Fruit fly (Drosophila melanogaster) whole organism, embryonic: ENCODE measurements around the gene CCKLR-17D1.
A peak's percentile ranks its signal among the peaks of the same experiment; 100 is the strongest.

Experiments
- Abd-B ChIP-seq: fragments of 200-800 bp; sonication (Bioruptor generic); optimal IDR thresholded peaks from 2 replicates; lab custom pipeline; 2018; ENCODE audit warnings: missing biosample characterization, mild to moderate bottlenecking, missing genetic modification characterization, moderate library complexity
- Blimp-1 ChIP-seq: fragments of 200-800 bp; sonication (Bioruptor generic); optimal IDR thresholded peaks from 3 replicates; lab custom pipeline; 2018; ENCODE audit warnings: missing biosample characterization, missing genetic modification characterization, mild to moderate bottlenecking, moderate library complexity, missing genetic modification reagents
- BtbVII ChIP-seq: fragments of 200-800 bp; sonication (Bioruptor generic); optimal IDR thresholded peaks from 3 replicates; lab custom pipeline; 2017; ENCODE audit warnings: missing biosample characterization, mild to moderate bottlenecking, missing genetic modification characterization
- CG11085 ChIP-seq: fragments of 200-800 bp; sonication (Bioruptor generic); IDR thresholded peaks from 2 replicates; pipeline ENCODE4 v1.3.6; 2022; ENCODE audit warnings: missing biosample characterization, missing genetic modification characterization
- CG12391 ChIP-seq: fragments of 200-800 bp; sonication (Bioruptor generic); optimal IDR thresholded peaks from 3 replicates; lab custom pipeline; 2018; ENCODE audit warnings: missing biosample characterization, mild to moderate bottlenecking, missing genetic modification characterization, moderate library complexity
- CG15696 ChIP-seq: fragments of 200-800 bp; sonication (Bioruptor generic); optimal IDR thresholded peaks from 2 replicates; lab custom pipeline; 2019; ENCODE audit warnings: missing biosample characterization, mild to moderate bottlenecking, missing genetic modification characterization, moderate library complexity
- CG17361 ChIP-seq: fragments of 200-800 bp; sonication (Bioruptor generic); IDR thresholded peaks from 3 replicates; pipeline ENCODE4 v1.3.6; 2022; ENCODE audit warnings: missing biosample characterization, missing genetic modification characterization
- CG1792 ChIP-seq: fragments of 200-800 bp; sonication (Bioruptor generic); optimal IDR thresholded peaks from 2 replicates; lab custom pipeline; 2016; ENCODE audit warnings: missing biosample characterization, missing genetic modification characterization
- CG2678 ChIP-seq: fragments of 200-800 bp; sonication (Bioruptor generic); optimal IDR thresholded peaks from 3 replicates; lab custom pipeline; 2019; ENCODE audit warnings: missing biosample characterization, mild to moderate bottlenecking, missing genetic modification characterization, moderate library complexity
- CG3065 ChIP-seq: fragments of 200-800 bp; sonication (Bioruptor generic); optimal IDR thresholded peaks from 2 replicates; lab custom pipeline; 2016; ENCODE audit warnings: missing biosample characterization, missing genetic modification characterization
- CG31388 ChIP-seq: fragments of 200-800 bp; sonication (Bioruptor generic); optimal IDR thresholded peaks from 2 replicates; lab custom pipeline; 2016; ENCODE audit warnings: missing biosample characterization, missing genetic modification characterization
- CG31441 ChIP-seq: fragments of 200-800 bp; sonication (Bioruptor generic); IDR thresholded peaks from 2 replicates; pipeline ENCODE4 v1.3.6; 2022; ENCODE audit warnings: missing biosample characterization, missing genetic modification characterization
- CG32772 ChIP-seq: fragments of 200-800 bp; sonication (Bioruptor generic); IDR thresholded peaks from 2 replicates; pipeline ENCODE4 v1.3.6; 2022; ENCODE audit warnings: missing biosample characterization, missing genetic modification characterization
- CG3726 ChIP-seq: fragments of 200-800 bp; sonication (Bioruptor generic); IDR thresholded peaks from 3 replicates; pipeline ENCODE4, ENCODE4 v1.3.6; 2022; ENCODE audit warnings: missing biosample characterization, missing genetic modification characterization
- CG4854 ChIP-seq: fragments of 200-800 bp; sonication (Bioruptor generic); optimal IDR thresholded peaks from 2 replicates; lab custom pipeline; 2016; ENCODE audit warnings: missing biosample characterization, missing genetic modification characterization, inconsistent platforms
- CG5953 ChIP-seq: fragments of 200-800 bp; sonication (Bioruptor generic); IDR thresholded peaks from 2 replicates; pipeline ENCODE4 v1.3.6; 2022; ENCODE audit warnings: missing biosample characterization, missing genetic modification characterization
- CG6654 ChIP-seq: fragments of 200-800 bp; sonication (Bioruptor generic); optimal IDR thresholded peaks from 2 replicates; lab custom pipeline; 2017; ENCODE audit warnings: missing biosample characterization, mild to moderate bottlenecking, missing genetic modification characterization
- CG7839 ChIP-seq: fragments of 200-800 bp; sonication (Bioruptor generic); optimal IDR thresholded peaks from 3 replicates; lab custom pipeline; 2018; ENCODE audit warnings: missing biosample characterization, mild to moderate bottlenecking, missing genetic modification characterization, moderate library complexity
- D19B ChIP-seq: fragments of 200-800 bp; sonication (Bioruptor generic); optimal IDR thresholded peaks from 2 replicates; lab custom pipeline; 2017; ENCODE audit warnings: missing biosample characterization, mild to moderate bottlenecking, missing genetic modification characterization
- E2f1 ChIP-seq: fragments of 200-800 bp; sonication (Bioruptor generic); IDR thresholded peaks from 2 replicates; pipeline ENCODE4 v1.3.6; 2022; ENCODE audit warnings: missing biosample characterization, missing genetic modification characterization
- HLHmδ ChIP-seq: fragments of 200-800 bp; sonication (Bioruptor generic); optimal IDR thresholded peaks from 2 replicates; lab custom pipeline; 2018; ENCODE audit warnings: missing biosample characterization, mild to moderate bottlenecking, missing genetic modification characterization, moderate library complexity
- Mrtf ChIP-seq: fragments of 200-800 bp; sonication (Bioruptor generic); IDR thresholded peaks from 3 replicates; pipeline ENCODE4 v1.3.6; 2022; ENCODE audit warnings: missing biosample characterization, missing genetic modification characterization
- Sin3A ChIP-seq: fragments of >200 bp; optimal IDR thresholded peaks from 2 replicates; lab custom pipeline; 2018
- Sox102F ChIP-seq: fragments of 200-800 bp; sonication (Bioruptor generic); optimal IDR thresholded peaks from 2 replicates; lab custom pipeline; 2018; ENCODE audit warnings: missing biosample characterization, mild to moderate bottlenecking, missing genetic modification characterization, moderate library complexity
- Sry-δ ChIP-seq: fragments of 200-800 bp; sonication (Bioruptor generic); optimal IDR thresholded peaks from 2 replicates; lab custom pipeline; 2016; ENCODE audit warnings: missing biosample characterization, missing genetic modification characterization
- Ssrp ChIP-seq: fragments of 200-800 bp; sonication (Bioruptor generic); optimal IDR thresholded peaks from 2 replicates; lab custom pipeline; 2018; ENCODE audit warnings: missing biosample characterization, mild to moderate bottlenecking, missing genetic modification characterization, moderate library complexity
- Xbp1 ChIP-seq: fragments of 200-800 bp; sonication (Bioruptor generic); optimal IDR thresholded peaks from 3 replicates; lab custom pipeline; 2016; ENCODE audit warnings: missing biosample characterization, mild to moderate bottlenecking, missing genetic modification characterization
- Xrp1 ChIP-seq: fragments of 200-800 bp; sonication (Bioruptor generic); IDR thresholded peaks from 2 replicates; pipeline ENCODE4 v1.3.6; 2022; ENCODE audit warnings: missing biosample characterization, missing genetic modification characterization
- abd-A ChIP-seq: fragments of 200-800 bp; sonication (Bioruptor generic); optimal IDR thresholded peaks from 3 replicates; lab custom pipeline; 2019; ENCODE audit warnings: missing biosample characterization, mild to moderate bottlenecking, missing genetic modification characterization, moderate library complexity
- al ChIP-seq: fragments of 200-800 bp; sonication (Bioruptor generic); IDR thresholded peaks from 2 replicates; pipeline ENCODE4 v1.3.6; 2022; ENCODE audit warnings: missing biosample characterization, missing genetic modification characterization
- cas ChIP-seq: fragments of 200-800 bp; sonication (Bioruptor generic); IDR thresholded peaks from 2 replicates; pipeline ENCODE4 v1.3.6; 2022; ENCODE audit warnings: missing biosample characterization, missing genetic modification characterization
- caup ChIP-seq: fragments of 200-800 bp; sonication (Bioruptor generic); optimal IDR thresholded peaks from 3 replicates; lab custom pipeline; 2017; ENCODE audit warnings: missing biosample characterization, mild to moderate bottlenecking, missing genetic modification characterization, moderate library complexity; ENCODE audit not compliant: severe bottlenecking
- chinmo ChIP-seq: fragments of 200-800 bp; sonication (Bioruptor generic); IDR thresholded peaks from 4 replicates; pipeline ENCODE4 v1.3.6; 2022; ENCODE audit warnings: missing biosample characterization, missing genetic modification characterization; ENCODE audit not compliant: partially characterized antibody
- chm ChIP-seq: fragments of 200-800 bp; sonication (Bioruptor generic); IDR thresholded peaks from 2 replicates; pipeline ENCODE4 v1.3.6; 2022; ENCODE audit warnings: missing biosample characterization, missing genetic modification characterization
- danr ChIP-seq: fragments of 200-800 bp; sonication (Bioruptor generic); IDR thresholded peaks from 2 replicates; pipeline ENCODE4 v1.3.6; 2022; ENCODE audit warnings: missing biosample characterization, missing genetic modification characterization
- dmrt99B ChIP-seq: fragments of 200-800 bp; sonication (Bioruptor generic); optimal IDR thresholded peaks from 2 replicates; lab custom pipeline; 2018; ENCODE audit warnings: missing biosample characterization, mild to moderate bottlenecking, missing genetic modification characterization, moderate library complexity
- fd96Cb ChIP-seq: fragments of 200-800 bp; sonication (Bioruptor generic); optimal IDR thresholded peaks from 2 replicates; lab custom pipeline; 2018; ENCODE audit warnings: missing biosample characterization, mild to moderate bottlenecking, missing genetic modification characterization, moderate library complexity
- grn ChIP-seq: fragments of 200-800 bp; sonication (Bioruptor generic); optimal IDR thresholded peaks from 3 replicates; lab custom pipeline; 2017; ENCODE audit warnings: missing biosample characterization, missing genetic modification characterization
- ind ChIP-seq: fragments of 200-800 bp; sonication (Bioruptor generic); optimal IDR thresholded peaks from 3 replicates; lab custom pipeline; 2016; ENCODE audit warnings: missing biosample characterization, missing genetic modification characterization
- jigr1 ChIP-seq: fragments of 200-800 bp; sonication (Bioruptor generic); IDR thresholded peaks from 3 replicates; pipeline ENCODE4 v1.3.6; 2022; ENCODE audit warnings: missing biosample characterization, missing genetic modification characterization
- row ChIP-seq: fragments of 200-800 bp; sonication (Bioruptor generic); IDR thresholded peaks from 3 replicates; pipeline ENCODE4 v1.3.6; 2022; ENCODE audit warnings: missing biosample characterization, missing genetic modification characterization
- sc ChIP-seq, 3 experiments: fragments of >200 bp in 2 of 3; fragments of 200-800 bp in 1 of 3; sonication (Bioruptor generic) in 1 of 3; optimal IDR thresholded peaks; 2 replicates in 2 of 3; 3 replicates in 1 of 3; lab custom pipeline; 2017; ENCODE audit warnings: mild to moderate bottlenecking in 1 of 3, missing biosample characterization in 1 of 3, missing genetic modification characterization in 1 of 3, missing genetic modification reagents in 1 of 3
- seq ChIP-seq: fragments of 200-800 bp; sonication (Bioruptor generic); IDR thresholded peaks from 2 replicates; pipeline ENCODE4 v1.3.6; 2022; ENCODE audit warnings: missing biosample characterization, missing genetic modification characterization
- ssp ChIP-seq: fragments of 200-800 bp; sonication (Bioruptor generic); IDR thresholded peaks from 2 replicates; pipeline ENCODE4 v1.3.6; 2022; ENCODE audit warnings: missing biosample characterization, missing genetic modification characterization
- stc ChIP-seq: fragments of 200-800 bp; sonication (Bioruptor generic); IDR thresholded peaks from 2 replicates; pipeline ENCODE4 v1.3.6; 2022; ENCODE audit warnings: missing biosample characterization, missing genetic modification characterization
- tgo ChIP-seq: fragments of 200-800 bp; sonication (Bioruptor generic); IDR thresholded peaks from 3 replicates; pipeline ENCODE4 v1.3.6; 2022; ENCODE audit warnings: missing biosample characterization, missing genetic modification characterization
- tup ChIP-seq: fragments of 200-800 bp; sonication (Bioruptor generic); optimal IDR thresholded peaks from 2 replicates; lab custom pipeline; 2016; ENCODE audit warnings: missing biosample characterization, mild to moderate bottlenecking, missing genetic modification characterization, moderate library complexity
- unpg ChIP-seq: fragments of 200-800 bp; sonication (Bioruptor generic); optimal IDR thresholded peaks from 3 replicates; lab custom pipeline; 2018; ENCODE audit warnings: missing biosample characterization, mild to moderate bottlenecking, missing genetic modification characterization, moderate library complexity
- vvl ChIP-seq: fragments of 200-800 bp; sonication (Bioruptor generic); IDR thresholded peaks from 2 replicates; pipeline ENCODE4 v1.3.6; 2022; ENCODE audit warnings: missing biosample characterization, missing genetic modification characterization

The CCKLR-17D1 gene

DNA sequence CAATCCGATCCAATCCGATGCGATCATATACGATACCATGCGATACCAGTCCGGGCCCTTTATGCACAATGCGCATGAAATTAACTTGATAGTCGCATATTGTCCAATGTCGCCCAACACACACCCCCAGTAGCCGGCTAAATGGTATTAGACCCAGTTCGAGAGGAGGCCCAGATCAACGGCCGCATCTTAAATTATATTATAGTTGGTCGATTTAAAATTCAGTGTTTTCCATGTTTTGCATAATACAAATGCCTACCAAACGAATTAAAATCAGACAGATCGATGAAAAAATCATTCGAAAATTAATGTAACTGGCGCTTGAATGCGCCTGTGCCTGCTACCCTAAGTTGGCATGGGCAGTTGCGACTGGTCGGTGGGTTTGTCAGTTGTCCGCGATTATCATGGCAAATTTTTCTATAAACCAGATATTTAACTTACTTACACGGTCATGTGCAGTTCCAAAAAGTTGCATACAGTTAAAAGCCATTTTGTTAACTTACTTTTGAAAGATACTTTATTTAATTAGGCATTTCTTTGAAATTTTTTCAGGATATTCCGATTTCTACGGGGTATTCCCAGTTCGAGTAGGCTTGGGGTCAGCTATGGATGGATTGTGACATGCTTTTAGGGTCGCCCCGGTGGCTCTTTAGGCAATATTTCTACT lies 56.4 kb downstream of the CCKLR-17D1 start (continued):
- TF ChIP-seq row (GFP tag; lab: Robert Waterston, UW), result peak; percentile 74
- TF ChIP-seq ind (GFP tag; lab: Kevin White, UChicago), result peak; percentile 6
- TF ChIP-seq grn (GFP tag; lab: Kevin White, UChicago), result peak; percentile 20
- peak; percentile 37; the same call in 2 of the 3 replicates for TF ChIP-seq tgo (GFP tag; lab: Robert Waterston, UW)
- TF ChIP-seq Sry-δ (GFP tag; lab: Kevin White, UChicago), result no peak
- TF ChIP-seq dmrt99B (tag; lab: Kevin White, UChicago), result peak; percentile 68
- no peak for TF ChIP-seq CG3065 (GFP tag; lab: Kevin White, UChicago)
- TF ChIP-seq danr, result 0 out of 2 replicates have a peak, but pooled peaks have one; percentile 17
- TF ChIP-seq Sin3A (lab: Kevin White, UChicago), result no peak
- 0 out of 2 replicates have a peak, but pooled peaks have one; percentile 21 for TF ChIP-seq E2f1
- TF ChIP-seq CG11085 (GFP tag; lab: Robert Waterston, UW), result no peak
- peak; percentile 11 for TF ChIP-seq unpg
- no peak for TF ChIP-seq CG31388 (GFP tag; lab: Kevin White, UChicago)
- TF ChIP-seq chinmo (GFP tag; lab: Robert Waterston, UW), result 0 out of 4 replicates have a peak, but pooled peaks have one; percentile 24
- TF ChIP-seq CG12391 (tag; lab: Kevin White, UChicago), result peak; percentile 4
- TF ChIP-seq jigr1 (GFP tag; lab: Robert Waterston, UW), result no peak
- peak; percentile 55; the same call in 1 of the 3 replicates for TF ChIP-seq CG3726 (GFP tag; lab: Robert Waterston, UW)
- no peak for TF ChIP-seq tup (GFP tag; lab: Kevin White, UChicago)
- TF ChIP-seq Sox102F (GFP tag; lab: Kevin White, UChicago), result peak; percentile 31
- TF ChIP-seq CG4854, result no peak
- TF ChIP-seq CG1792, result no peak
- peak; percentile 49 for TF ChIP-seq CG2678 (tag; lab: Kevin White, UChicago)
- peak; percentile 40 for TF ChIP-seq D19B (GFP tag; lab: Kevin White, UChicago)
- peak; percentile 58 for TF ChIP-seq CG7839 (tag; lab: Kevin White, UChicago)
- no peak for TF ChIP-seq caup (GFP tag; lab: Kevin White, UChicago)
- peak; percentile 48; the same call in 1 of the 3 replicates for TF ChIP-seq CG17361 (GFP tag; lab: Robert Waterston, UW)
- no peak for TF ChIP-seq sc (optimal IDR thresholded peaks at IDR 0.05; lab: Kevin White, UChicago)
- TF ChIP-seq sc (GFP tag; optimal IDR thresholded peaks at IDR 0.05; lab: Kevin White, UChicago), result no peak
- TF ChIP-seq BtbVII, result no peak
- peak; percentile 39 for TF ChIP-seq Abd-B
- peak; percentile 31 for TF ChIP-seq Xbp1 (GFP tag; lab: Kevin White, UChicago)
- TF ChIP-seq Xrp1 (GFP tag; lab: Robert Waterston, UW), result peak; percentile 12; the same call in 1 of the 2 replicates
- TF ChIP-seq Ssrp (tag; lab: Kevin White, UChicago), result peak; percentile 40
- TF ChIP-seq vvl (GFP tag; lab: Robert Waterston, UW), result peak; percentile 57
- TF ChIP-seq al, result no peak
- TF ChIP-seq fd96Cb (tag; lab: Kevin White, UChicago), result peak; percentile 19
- peak; percentile 4 for TF ChIP-seq Blimp-1 (GFP tag; lab: Kevin White, UChicago)
- TF ChIP-seq ssp (GFP tag; lab: Robert Waterston, UW), result peak; percentile 15; the same call in 1 of the 2 replicates
- TF ChIP-seq seq (GFP tag; lab: Robert Waterston, UW), result 0 out of 2 replicates have a peak, but pooled peaks have one; percentile 19
- no peak for TF ChIP-seq chm (GFP tag; lab: Robert Waterston, UW)
- no peak for TF ChIP-seq cas (GFP tag; lab: Robert Waterston, UW)
- TF ChIP-seq Mrtf (GFP tag; lab: Robert Waterston, UW), result 0 out of 3 replicates have a peak, but pooled peaks have one; percentile 14
- TF ChIP-seq CG6654, result no peak
- no peak for TF ChIP-seq CG15696 (tag; lab: Kevin White, UChicago)
- TF ChIP-seq abd-A (tag; lab: Kevin White, UChicago), result peak; percentile 53
- peak; percentile 37; the same call in 1 of the 2 replicates for TF ChIP-seq CG31441 (GFP tag; lab: Robert Waterston, UW)
- TF ChIP-seq CG5953 (GFP tag; lab: Robert Waterston, UW), result peak; percentile 8; the same call in 1 of the 2 replicates
- TF ChIP-seq stc (GFP tag; lab: Robert Waterston, UW), result peak; percentile 28; the same call in 1 of the 2 replicates
- TF ChIP-seq CG32772 (GFP tag; lab: Robert Waterston, UW), result no peak
- TF ChIP-seq HLHmδ, result no peak
